Worm (Caenorhabditis elegans) whole organism, young adult: Measurements from ENCODE around the gene ZK721.3.

Experiments used
- B0019.2 ChIP-seq: fragments of 200-800 bp; sonication (Bioruptor generic); conservative IDR thresholded peaks from 2 replicates; pipeline ENCODE4 v1.3.6; 2022; ENCODE audit warnings: missing genetic modification reagents, missing genetic modification characterization, missing compliant biosample characterization
- B0035.1 ChIP-seq: sonication (generic microtip); optimal IDR thresholded peaks from 2 replicates; lab custom pipeline; 2016; ENCODE audit warnings: missing genetic modification characterization, mild to moderate bottlenecking, missing compliant biosample characterization, missing genotype, missing genetic modification reagents
- F22D6.2 ChIP-seq: sonication (generic microtip); optimal IDR thresholded peaks from 2 replicates; lab custom pipeline; 2016; ENCODE audit warnings: mild to moderate bottlenecking, missing genetic modification characterization, missing compliant biosample characterization
- F23B12.7 ChIP-seq: sonication (generic microtip); optimal IDR thresholded peaks from 2 replicates; lab custom pipeline; 2017; ENCODE audit warnings: missing genetic modification characterization, mild to moderate bottlenecking, missing compliant biosample characterization, antibody characterized with exemption, moderate library complexity; ENCODE audit not compliant: insufficient read depth
- F33H1.4 ChIP-seq: fragments of 200-800 bp; sonication (Bioruptor generic); IDR thresholded peaks from 2 replicates; pipeline ENCODE4 v1.3.6; 2022; ENCODE audit warnings: missing genetic modification reagents, missing genetic modification characterization, missing compliant biosample characterization
- F49E8.2 ChIP-seq: sonication (generic microtip); optimal IDR thresholded peaks from 3 replicates; lab custom pipeline; 2017; ENCODE audit warnings: missing genetic modification characterization, mild to moderate bottlenecking, missing compliant biosample characterization, antibody characterized with exemption, moderate library complexity; ENCODE audit not compliant: insufficient read depth
- F52B5.7 ChIP-seq: sonication (generic microtip); optimal IDR thresholded peaks from 2 replicates; lab custom pipeline; 2016; ENCODE audit warnings: mild to moderate bottlenecking, missing genetic modification characterization, missing compliant biosample characterization
- F57A8.1 ChIP-seq: fragments of 200-800 bp; sonication (Bioruptor generic); optimal IDR thresholded peaks from 2 replicates; lab custom pipeline; 2018; ENCODE audit warnings: mild to moderate bottlenecking, missing genetic modification characterization, moderate library complexity, missing compliant biosample characterization
- K11D2.4 ChIP-seq: fragments of 200-800 bp; sonication (Bioruptor generic); IDR thresholded peaks from 2 replicates; pipeline ENCODE4 v1.3.6; 2022; ENCODE audit warnings: missing genetic modification reagents, missing genetic modification characterization, missing compliant biosample characterization
- Y53G8AR.9 ChIP-seq: fragments of 200-800 bp; sonication (Bioruptor generic); conservative IDR thresholded peaks from 2 replicates; pipeline ENCODE4 v1.3.6; 2022; ENCODE audit warnings: missing genetic modification reagents, missing genetic modification characterization, missing compliant biosample characterization
- Y56A3A.18 ChIP-seq: fragments of 200-800 bp; sonication (Bioruptor generic); IDR thresholded peaks from 2 replicates; pipeline ENCODE4 v1.3.6; 2022; ENCODE audit warnings: missing genetic modification reagents, missing genetic modification characterization, missing compliant biosample characterization
- ZK185.1 ChIP-seq: sonication (generic microtip); optimal IDR thresholded peaks from 2 replicates; lab custom pipeline; 2016; ENCODE audit warnings: mild to moderate bottlenecking, missing genetic modification characterization, missing compliant biosample characterization; ENCODE audit not compliant: poor library complexity, severe bottlenecking
- aptf-3 ChIP-seq: fragments of 200-800 bp; sonication (Bioruptor generic); IDR thresholded peaks from 2 replicates; pipeline ENCODE4 v1.3.6; 2022; ENCODE audit warnings: missing genetic modification characterization, missing compliant biosample characterization
- athp-1 ChIP-seq: sonication (generic microtip); optimal IDR thresholded peaks from 2 replicates; lab custom pipeline; 2017; ENCODE audit warnings: mild to moderate bottlenecking, missing genetic modification characterization, missing compliant biosample characterization
- attf-3 ChIP-seq: fragments of 200-800 bp; sonication (Bioruptor generic); conservative IDR thresholded peaks from 2 replicates; pipeline ENCODE4 v1.3.6; 2022; ENCODE audit warnings: missing genetic modification reagents, missing genetic modification characterization, missing compliant biosample characterization
- attf-5 ChIP-seq: fragments of 200-800 bp; sonication (Bioruptor generic); optimal IDR thresholded peaks from 2 replicates; lab custom pipeline; 2018; ENCODE audit warnings: mild to moderate bottlenecking, missing genetic modification characterization, missing compliant biosample characterization
- ceh-100 ChIP-seq: fragments of 200-800 bp; sonication (Bioruptor generic); IDR thresholded peaks from 2 replicates; pipeline ENCODE4 v1.3.6; 2022; ENCODE audit warnings: missing genetic modification reagents, missing genetic modification characterization, missing compliant biosample characterization
- ceh-40 ChIP-seq: fragments of 200-800 bp; sonication (Bioruptor generic); IDR thresholded peaks from 2 replicates; pipeline ENCODE4 v1.3.6; 2022; ENCODE audit warnings: missing genetic modification characterization, missing compliant biosample characterization
- ceh-91 ChIP-seq: fragments of 200-800 bp; sonication (Bioruptor generic); IDR thresholded peaks from 2 replicates; pipeline ENCODE4 v1.3.6; 2022; ENCODE audit warnings: missing genetic modification reagents, missing genetic modification characterization, missing compliant biosample characterization
- dpl-1 ChIP-seq: fragments of 150-350 bp; optimal IDR thresholded peaks from 2 replicates; lab custom pipeline; 2014; ENCODE audit warnings: missing biosample characterization, missing genetic modification reagents, missing genetic modification characterization
- efl-1 ChIP-seq: fragments of 150-350 bp; optimal IDR thresholded peaks from 2 replicates; lab custom pipeline; 2014; ENCODE audit warnings: missing biosample characterization, missing genetic modification reagents, missing genetic modification characterization
- egl-18 ChIP-seq: fragments of 200-800 bp; sonication (Bioruptor generic); IDR thresholded peaks from 2 replicates; pipeline ENCODE4 v1.3.6; 2022; ENCODE audit warnings: missing genetic modification reagents, missing genetic modification characterization, missing compliant biosample characterization
- egl-44 ChIP-seq: fragments of 200-800 bp; sonication (Bioruptor generic); IDR thresholded peaks from 2 replicates; pipeline ENCODE4 v1.3.6; 2022; ENCODE audit warnings: missing genetic modification reagents, missing genetic modification characterization, missing compliant biosample characterization
- egrh-3 ChIP-seq: fragments of 200-800 bp; sonication (Bioruptor generic); IDR thresholded peaks from 2 replicates; pipeline ENCODE4 v1.3.6; 2022; ENCODE audit warnings: missing genetic modification reagents, missing genetic modification characterization, missing compliant biosample characterization
- gei-17 ChIP-seq: fragments of 200-800 bp; sonication (Bioruptor generic); optimal IDR thresholded peaks from 2 replicates; lab custom pipeline; 2018; ENCODE audit warnings: mild to moderate bottlenecking, missing genetic modification characterization, missing compliant biosample characterization
- hlh-12 ChIP-seq: sonication (generic microtip); optimal IDR thresholded peaks from 2 replicates; lab custom pipeline; 2016; ENCODE audit warnings: missing genetic modification characterization, missing compliant biosample characterization
- hlh-26 ChIP-seq: fragments of 200-800 bp; sonication (Bioruptor generic); conservative IDR thresholded peaks from 2 replicates; pipeline ENCODE4 v1.3.6; 2022; ENCODE audit warnings: missing genetic modification reagents, missing genetic modification characterization, missing compliant biosample characterization
- hrde-1 ChIP-seq: sonication (generic microtip); optimal IDR thresholded peaks from 2 replicates; lab custom pipeline; 2016; ENCODE audit warnings: missing genetic modification characterization, mild to moderate bottlenecking, missing compliant biosample characterization, moderate library complexity, missing genotype, missing genetic modification reagents, borderline replicate concordance
- hsf-1 ChIP-seq: fragments of 200-800 bp; sonication (Bioruptor generic); IDR thresholded peaks from 2 replicates; pipeline ENCODE4 v1.3.6; 2022; ENCODE audit warnings: missing genetic modification reagents, missing genetic modification characterization, missing compliant biosample characterization
- let-607 ChIP-seq, 2 experiments: fragments of 200-800 bp in 1 of 2; sonication (Bioruptor generic) in 1 of 2; sonication (generic microtip) in 1 of 2; optimal IDR thresholded peaks; 2 replicates each; lab custom pipeline; 2016 to 2018; ENCODE audit warnings: mild to moderate bottlenecking in 2 of 2, missing compliant biosample characterization in 2 of 2, missing genetic modification characterization in 2 of 2, moderate library complexity in 2 of 2, missing genotype in 1 of 2
- lin-26 ChIP-seq: fragments of 200-800 bp; sonication (Bioruptor generic); IDR thresholded peaks from 2 replicates; pipeline ENCODE4 v1.3.6; 2022; ENCODE audit warnings: missing genetic modification reagents, missing genetic modification characterization, missing compliant biosample characterization
- lin-40 ChIP-seq: sonication (generic microtip); optimal IDR thresholded peaks from 2 replicates; lab custom pipeline; 2016; ENCODE audit warnings: missing genetic modification characterization, mild to moderate bottlenecking, missing compliant biosample characterization, missing genotype, missing genetic modification reagents
- lsy-27 ChIP-seq: sonication (generic microtip); optimal IDR thresholded peaks from 2 replicates; lab custom pipeline; 2017; ENCODE audit warnings: missing genetic modification characterization, mild to moderate bottlenecking, missing compliant biosample characterization, antibody characterized with exemption, missing genotype, borderline replicate concordance; ENCODE audit not compliant: insufficient read depth
- madf-10 ChIP-seq: sonication (generic microtip); optimal IDR thresholded peaks from 2 replicates; lab custom pipeline; 2016; ENCODE audit warnings: mild to moderate bottlenecking, missing genetic modification characterization, missing compliant biosample characterization
- madf-8 ChIP-seq: fragments of 200-800 bp; sonication (Bioruptor generic); conservative IDR thresholded peaks from 2 replicates; pipeline ENCODE4 v1.3.6; 2022; ENCODE audit warnings: missing genetic modification reagents, missing genetic modification characterization, missing compliant biosample characterization
- mxl-1 ChIP-seq: sonication (generic microtip); optimal IDR thresholded peaks from 2 replicates; lab custom pipeline; 2016; ENCODE audit warnings: missing genetic modification characterization, missing compliant biosample characterization
- nfyb-1 ChIP-seq: fragments of 200-800 bp; sonication (Bioruptor generic); IDR thresholded peaks from 2 replicates; pipeline ENCODE4 v1.3.6; 2022; ENCODE audit warnings: missing genetic modification reagents, missing genetic modification characterization, missing compliant biosample characterization
- nhr-120 ChIP-seq: fragments of 200-800 bp; sonication (Bioruptor generic); IDR thresholded peaks from 2 replicates; pipeline ENCODE4 v1.3.6; 2022; ENCODE audit warnings: missing genetic modification characterization, missing compliant biosample characterization
- nhr-179 ChIP-seq: sonication (generic microtip); optimal IDR thresholded peaks from 2 replicates; lab custom pipeline; 2016; ENCODE audit warnings: mild to moderate bottlenecking, missing genetic modification characterization, missing compliant biosample characterization
- pbrm-1 ChIP-seq: fragments of 200-800 bp; sonication (Bioruptor generic); IDR thresholded peaks from 2 replicates; pipeline ENCODE4 v1.3.6; 2022; ENCODE audit warnings: missing genetic modification reagents, missing genetic modification characterization, missing compliant biosample characterization
- rcor-1 ChIP-seq: fragments of 200-800 bp; sonication (Bioruptor generic); IDR thresholded peaks from 2 replicates; pipeline ENCODE4 v1.3.6; 2022; ENCODE audit warnings: missing genetic modification reagents, missing genetic modification characterization, missing compliant biosample characterization
- snpc-1.3 ChIP-seq: sonication (generic microtip); optimal IDR thresholded peaks from 2 replicates; lab custom pipeline; 2017; ENCODE audit warnings: missing genetic modification characterization, mild to moderate bottlenecking, missing compliant biosample characterization, antibody characterized with exemption, moderate library complexity, missing genotype, missing genetic modification reagents; ENCODE audit not compliant: insufficient read depth
- snpc-4 ChIP-seq, 5 experiments: fragments of 150-350 bp in 1 of 5; sonication (generic microtip) in 4 of 5; optimal IDR thresholded peaks; 2 replicates each; lab custom pipeline; 2014 to 2018; ENCODE audit warnings: missing genetic modification characterization in 5 of 5, missing biosample characterization in 3 of 5, antibody characterized with exemption in 2 of 5, mild to moderate bottlenecking in 2 of 5, missing compliant biosample characterization in 2 of 5, missing genotype in 2 of 5, moderate library complexity in 2 of 5, missing genetic modification reagents in 1 of 5
- sptf-2 ChIP-seq: fragments of 200-800 bp; sonication (Bioruptor generic); optimal IDR thresholded peaks from 2 replicates; lab custom pipeline; 2018; ENCODE audit warnings: mild to moderate bottlenecking, missing genetic modification characterization, missing compliant biosample characterization
- unc-130 ChIP-seq: sonication (generic microtip); optimal IDR thresholded peaks from 2 replicates; lab custom pipeline; 2016; ENCODE audit warnings: missing genetic modification reagents, missing genetic modification characterization, missing compliant biosample characterization
- xnd-1 ChIP-seq: sonication (generic microtip); optimal IDR thresholded peaks from 2 replicates; lab custom pipeline; 2016; ENCODE audit warnings: missing genotype, missing genetic modification reagents, missing genetic modification characterization, missing compliant biosample characterization
- ztf-18 ChIP-seq: sonication (generic microtip); optimal IDR thresholded peaks from 2 replicates; lab custom pipeline; 2016; ENCODE audit warnings: missing genotype, mild to moderate bottlenecking, missing genetic modification characterization, missing compliant biosample characterization

Gene ZK721.3

DNA sequence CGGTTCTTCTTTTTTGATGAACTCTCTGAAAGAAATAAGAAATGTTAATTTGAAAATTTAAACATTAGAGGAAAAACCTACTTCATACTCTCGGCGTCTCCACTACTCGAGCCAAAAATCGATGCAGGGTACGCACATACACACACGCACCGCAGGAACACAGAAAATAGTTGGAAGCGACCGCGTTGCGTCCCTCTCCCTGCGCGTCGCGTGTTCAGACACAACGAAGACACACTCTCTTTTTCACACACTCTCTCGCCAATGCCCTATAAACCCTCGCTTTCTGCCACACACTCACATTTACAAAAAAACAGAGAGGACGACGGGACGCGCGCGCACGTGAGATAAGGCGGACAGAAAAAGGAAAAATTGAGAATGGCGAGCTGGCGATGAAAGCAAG lies 26.6 kb downstream of the ZK721.3 start, which contains the start of gene R04E5.9 (continued):
- TF ChIP-seq lin-40 (tag; lab: Kevin White, UChicago) (peak; percentile 91), pbrm-1 (peak; percentile 66; the same call in 1 of the 2 replicates), B0019.2 (GFP tag; lab: Robert Waterston, UW) (no peak), attf-5 (GFP tag; lab: Kevin White, UChicago) (peak; percentile 93), F22D6.2 (tag; lab: Kevin White, UChicago) (peak; percentile 35), dpl-1 (GFP tag; lab: Kevin White, UChicago) (no peak), hlh-26 (GFP tag; lab: Robert Waterston, UW) (0 out of 2 replicates have a peak, but pooled peaks have one; percentile 48), hrde-1 (tag; lab: Kevin White, UChicago) (no peak), xnd-1 (tag; lab: Kevin White, UChicago) (no peak), egl-44 (peak; percentile 61; the same call in 1 of the 2 replicates), efl-1 (GFP tag; lab: Kevin White, UChicago) (no peak), lin-26 (GFP tag; lab: Robert Waterston, UW) (no peak), attf-3 (GFP tag; lab: Robert Waterston, UW) (no peak), ceh-40 (no peak), F52B5.7 (tag; lab: Kevin White, UChicago) (peak; percentile 7), nfyb-1 (GFP tag; lab: Robert Waterston, UW) (peak; percentile 60; the same call in 1 of the 2 replicates), B0035.1 (tag; lab: Kevin White, UChicago) (peak; percentile 28), snpc-1.3 (tag; lab: Kevin White, UChicago) (no peak), madf-10 (tag; lab: Kevin White, UChicago) (peak; percentile 85), mxl-1 (tag; lab: Kevin White, UChicago) (peak; percentile 4), aptf-3 (no peak), nhr-120 (GFP tag; lab: Robert Waterston, UW) (no peak), Y53G8AR.9 (GFP tag; lab: Robert Waterston, UW) (no peak), F33H1.4 (GFP tag; lab: Robert Waterston, UW) (no peak), egrh-3 (GFP tag; lab: Robert Waterston, UW) (peak; percentile 40; the same call in 1 of the 2 replicates), sptf-2 (GFP tag; lab: Kevin White, UChicago) (peak; percentile 1), F23B12.7 (tag; lab: Kevin White, UChicago) (no peak), ceh-100 (GFP tag; lab: Robert Waterston, UW) (no peak), athp-1 (peak; percentile 45), hsf-1 (GFP tag; lab: Robert Waterston, UW) (no peak), ztf-18 (tag; lab: Kevin White, UChicago) (peak; percentile 62), let-607 (tag; optimal IDR thresholded peaks at IDR 0.05; lab: Kevin White, UChicago) (peak; percentile 89 to 92), ZK185.1 (tag; lab: Kevin White, UChicago) (no peak), madf-8 (GFP tag; lab: Robert Waterston, UW) (no peak), snpc-4 (GFP tag; optimal IDR thresholded peaks at IDR 0.05; lab: Kevin White, UChicago) (peak; percentile 35), snpc-4 (tag; optimal IDR thresholded peaks at IDR 0.05; lab: Kevin White, UChicago) (peak; percentile 17 to 72 (median 60)), nhr-179 (peak; percentile 17), F57A8.1 (GFP tag; lab: Kevin White, UChicago) (no peak), lsy-27 (tag; lab: Kevin White, UChicago) (no peak), hlh-12 (tag; lab: Kevin White, UChicago) (no peak), ceh-91 (GFP tag; lab: Robert Waterston, UW) (no peak), F49E8.2 (tag; lab: Kevin White, UChicago) (no peak), Y56A3A.18 (GFP tag; lab: Robert Waterston, UW) (no peak), gei-17 (GFP tag; lab: Kevin White, UChicago) (peak; percentile 51), K11D2.4 (GFP tag; lab: Robert Waterston, UW) (peak; percentile 69; the same call in 1 of the 2 replicates), egl-18 (GFP tag; lab: Robert Waterston, UW) (no peak), rcor-1 (GFP tag; lab: Robert Waterston, UW) (no peak; the same call in 1 of the 2 replicates), unc-130 (GFP tag; lab: Kevin White, UChicago) (no peak)
